Worm (Caenorhabditis elegans): Measurements from ENCODE around the gene C55C3.3.
A peak's percentile ranks its signal among the peaks of the same experiment; 100 is the strongest.

The C55C3.3 gene

DNA sequence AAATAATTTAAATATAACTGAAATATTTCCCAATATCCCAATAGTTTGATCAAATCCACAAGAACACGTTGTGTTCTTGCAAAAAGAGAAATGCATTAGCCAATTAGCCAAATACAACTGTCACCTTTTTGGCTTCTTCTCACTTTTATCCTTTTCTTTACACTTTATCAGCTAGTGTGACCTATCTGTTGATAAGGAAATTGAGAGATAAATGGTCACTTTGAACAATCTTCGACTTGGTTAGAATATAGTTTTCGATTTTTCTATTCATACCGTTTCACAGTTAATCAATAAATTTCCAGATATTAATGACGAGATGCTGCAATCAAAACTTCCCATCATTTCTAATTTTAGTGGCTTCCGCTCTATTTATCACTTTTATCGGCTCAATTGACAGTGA is 23.7 kb downstream of the C55C3.3 start, which contains the start of gene C55C3.1:
Gene C55C3.1, plus strand, starts transcription at position 301 of the 400 bp plus-strand sequence.
- TF ChIP-seq nhr-6 (tag; optimal IDR thresholded peaks at IDR 0.05) (no peak), ceh-16 (tag; optimal IDR thresholded peaks at IDR 0.05) (no peak), sma-3 (GFP tag; optimal IDR thresholded peaks at IDR 0.05) (no peak), elt-3 (tag; optimal IDR thresholded peaks at IDR 0.05) (no peak), unc-39 (tag; optimal IDR thresholded peaks at IDR 0.05) (no peak), nhr-25 (tag; optimal IDR thresholded peaks at IDR 0.05) (no peak), alr-1 (tag; optimal IDR thresholded peaks at IDR 0.05) (no peak), nhr-129 (tag; optimal IDR thresholded peaks at IDR 0.05) (no peak), nhr-237 (tag; optimal IDR thresholded peaks at IDR 0.05) (no peak), zag-1 (tag; optimal IDR thresholded peaks at IDR 0.05) (no peak), lsy-2 (tag; optimal IDR thresholded peaks at IDR 0.05) (no peak), ztf-1 (GFP tag; conservative IDR thresholded peaks at IDR 0.05) (no peak)

DNA sequence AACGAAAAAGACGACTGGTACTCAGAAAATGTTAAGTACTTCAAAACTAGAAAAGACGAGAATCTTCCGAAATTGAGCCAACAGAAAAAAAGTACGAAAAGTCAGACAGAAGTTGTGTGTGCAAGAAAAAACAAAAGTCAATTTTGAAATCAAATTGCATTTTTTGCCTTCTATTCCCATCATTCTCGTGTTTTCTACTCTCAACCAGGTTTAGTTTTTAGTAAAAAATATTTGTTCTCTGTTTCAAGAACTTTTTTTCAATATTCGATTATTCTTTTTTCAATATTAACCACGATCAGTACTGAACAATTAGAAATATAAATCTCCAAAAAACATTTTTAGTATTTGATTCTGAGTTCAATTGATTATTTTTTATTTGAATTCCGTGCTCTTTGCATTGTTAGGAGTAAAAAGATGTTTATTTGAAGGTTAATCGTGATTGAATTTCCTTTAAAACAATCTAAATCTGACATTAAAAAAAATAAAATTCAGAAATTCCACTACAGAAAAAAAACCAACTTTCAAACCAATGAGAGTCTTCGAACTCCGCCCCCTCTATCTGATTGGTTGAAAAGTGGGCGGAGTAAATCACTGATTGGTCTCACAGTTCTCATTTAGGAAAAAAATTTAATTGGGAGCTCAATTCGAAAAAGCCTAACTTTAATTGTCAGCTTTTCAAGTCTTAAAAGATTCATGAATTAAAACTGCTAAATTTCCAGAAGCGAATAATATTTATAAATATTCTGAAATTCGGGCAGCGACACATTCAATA is 30.4 kb downstream of the C55C3.3 start:
- no peak for TF ChIP-seq elt-3 (tag; optimal IDR thresholded peaks at IDR 0.05)

DNA sequence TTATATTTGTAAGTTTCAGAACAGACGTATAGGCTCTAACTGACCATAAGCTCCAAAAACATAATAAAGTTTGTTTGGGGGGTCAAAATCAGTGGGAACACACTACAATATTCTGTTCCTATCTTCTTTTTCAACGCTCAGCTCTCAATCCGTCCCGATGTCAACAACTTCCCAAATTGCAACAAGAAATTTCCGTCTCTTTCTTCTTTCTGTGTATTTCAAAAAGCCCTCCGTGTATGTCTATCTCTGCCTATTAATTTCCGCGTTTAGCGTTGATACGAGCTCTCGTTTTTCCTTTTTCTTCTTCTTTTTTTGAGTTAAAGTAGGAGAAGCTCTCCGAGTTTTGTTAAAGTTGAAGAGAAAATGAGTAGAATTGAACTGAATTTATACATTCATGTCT is 38.6 kb downstream of the C55C3.3 start:
- TF ChIP-seq skn-1 (tag; optimal IDR thresholded peaks at IDR 0.05) (no peak), elt-3 (tag; optimal IDR thresholded peaks at IDR 0.05) (no peak), ztf-11 (tag; optimal IDR thresholded peaks at IDR 0.05) (no peak), mab-5 (tag; optimal IDR thresholded peaks at IDR 0.05) (no peak), ama-1 (optimal IDR thresholded peaks at IDR 0.05) (no peak), C34F6.9 (tag; optimal IDR thresholded peaks at IDR 0.05) (no peak), unc-55 (GFP tag; optimal IDR thresholded peaks at IDR 0.05) (no peak), egl-27 (tag; optimal IDR thresholded peaks at IDR 0.05) (no peak), ceh-16 (tag; optimal IDR thresholded peaks at IDR 0.05) (no peak), lsy-2 (tag; optimal IDR thresholded peaks at IDR 0.05) (no peak)

DNA sequence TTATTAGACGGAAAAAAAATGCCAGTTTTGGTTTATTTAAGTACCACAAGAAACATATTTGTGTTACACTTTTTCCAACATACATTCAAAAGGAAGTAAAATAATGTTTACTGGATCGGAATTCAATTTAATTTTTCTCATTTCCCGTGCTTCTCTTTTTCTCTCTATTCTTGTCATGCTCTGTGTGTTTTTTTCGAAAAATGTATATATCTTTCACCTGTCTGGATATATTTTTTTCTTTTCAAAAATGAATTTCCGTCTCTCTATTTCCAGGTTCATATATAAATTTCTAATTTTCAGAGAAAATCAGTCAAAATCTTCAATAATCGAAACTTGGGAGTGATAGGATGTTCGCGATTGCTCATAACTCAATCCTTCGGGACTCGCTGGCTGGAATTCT is 40.2 kb downstream of the C55C3.3 start, which contains the start of gene H35B03.1:
Gene H35B03.1, plus strand, starts transcription at position 301 of the 400 bp plus-strand sequence.
- TF ChIP-seq unc-39 (tag; optimal IDR thresholded peaks at IDR 0.05): no peak
- no peak for TF ChIP-seq mab-5 (tag; optimal IDR thresholded peaks at IDR 0.05)
- no peak for TF ChIP-seq crh-2 (tag; optimal IDR thresholded peaks at IDR 0.05)
- no peak for TF ChIP-seq ztf-1 (GFP tag; conservative IDR thresholded peaks at IDR 0.05)
- no peak for TF ChIP-seq aly-2 (tag; optimal IDR thresholded peaks at IDR 0.05)
- TF ChIP-seq blmp-1 (tag; optimal IDR thresholded peaks at IDR 0.05; ENCODE audit: insufficient read depth): no peak
- no peak for TF ChIP-seq sma-9 (GFP tag; optimal IDR thresholded peaks at IDR 0.05)
- no peak for TF ChIP-seq sma-9 (tag; optimal IDR thresholded peaks at IDR 0.05)
- TF ChIP-seq elt-3 (tag; optimal IDR thresholded peaks at IDR 0.05): no peak

DNA sequence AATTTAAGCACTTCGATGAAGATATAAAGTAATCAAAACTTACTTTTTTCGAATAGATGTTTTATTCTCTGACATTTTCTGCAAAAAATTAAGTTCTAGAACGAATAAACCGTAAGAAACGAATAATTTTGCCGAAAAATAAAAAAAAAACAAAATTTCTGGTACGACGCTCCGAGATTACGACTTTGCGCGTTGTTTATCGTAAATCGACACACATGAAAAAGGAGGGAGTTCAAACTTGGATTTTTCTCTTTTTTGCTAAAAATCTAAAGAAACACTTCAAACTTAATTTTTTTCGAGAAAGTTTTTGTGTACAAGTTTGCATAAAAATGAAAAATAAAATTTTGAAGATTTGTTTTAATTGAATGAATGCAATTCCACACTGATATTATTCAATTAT is 46.5 kb downstream of the C55C3.3 start, which contains the start of gene H35B03.2:
Gene H35B03.2, minus strand, starts transcription at position 78 of the 400 bp plus-strand sequence.
- TF ChIP-seq sma-9 (GFP tag; optimal IDR thresholded peaks at IDR 0.05) (peak; percentile 47), sma-9 (tag; optimal IDR thresholded peaks at IDR 0.05) (no peak), R02D3.7 (tag; optimal IDR thresholded peaks at IDR 0.05) (peak; percentile 97), ZK546.5 (tag; optimal IDR thresholded peaks at IDR 0.05) (no peak), crh-2 (tag; optimal IDR thresholded peaks at IDR 0.05) (peak; percentile 70), nhr-21 (tag; optimal IDR thresholded peaks at IDR 0.05) (peak; percentile 34), gmeb-1 (tag; optimal IDR thresholded peaks at IDR 0.05) (peak; percentile 98), mbf-1 (tag; optimal IDR thresholded peaks at IDR 0.05) (no peak), nhr-129 (tag; optimal IDR thresholded peaks at IDR 0.05) (peak; percentile 50), nhr-23 (tag; optimal IDR thresholded peaks at IDR 0.05) (no peak), egl-27 (tag; optimal IDR thresholded peaks at IDR 0.05) (no peak), C34F6.9 (tag; optimal IDR thresholded peaks at IDR 0.05) (peak; percentile 73), nhr-6 (tag; optimal IDR thresholded peaks at IDR 0.05) (peak; percentile 24), mab-5 (tag; optimal IDR thresholded peaks at IDR 0.05) (peak; percentile 24), lin-39 (tag; optimal IDR thresholded peaks at IDR 0.05) (no peak), nhr-12 (tag; optimal IDR thresholded peaks at IDR 0.05) (no peak), unc-39 (tag; optimal IDR thresholded peaks at IDR 0.05) (no peak), alr-1 (tag; optimal IDR thresholded peaks at IDR 0.05) (no peak), nhr-237 (tag; optimal IDR thresholded peaks at IDR 0.05) (no peak), F13H6.1 (tag; optimal IDR thresholded peaks at IDR 0.05) (peak; percentile 36), lsy-2 (tag; optimal IDR thresholded peaks at IDR 0.05) (peak; percentile 64 to 88), lin-11 (tag; optimal IDR thresholded peaks at IDR 0.05) (no peak), unc-55 (GFP tag; optimal IDR thresholded peaks at IDR 0.05) (peak; percentile 90), lin-13 (GFP tag; optimal IDR thresholded peaks at IDR 0.05) (peak; percentile 51), ztf-4 (tag; optimal IDR thresholded peaks at IDR 0.05) (no peak), fos-1 (tag; optimal IDR thresholded peaks at IDR 0.05) (peak; percentile 11), sma-3 (GFP tag; optimal IDR thresholded peaks at IDR 0.05) (peak; percentile 53), snpc-4 (tag; optimal IDR thresholded peaks at IDR 0.05) (peak; percentile 36), nhr-25 (tag; optimal IDR thresholded peaks at IDR 0.05) (peak; percentile 69), aly-2 (tag; optimal IDR thresholded peaks at IDR 0.05) (no peak)
